Fruit fly (Drosophila melanogaster) whole organism, embryonic: ENCODE results near the gene Ak3.

Experiments
- Atf-2 ChIP-seq: fragments of 200-800 bp; sonication (Bioruptor generic); optimal IDR thresholded peaks from 2 replicates; lab custom pipeline; 2016; ENCODE audit warnings: missing biosample characterization, missing genetic modification characterization
- CG10209 ChIP-seq: fragments of 200-800 bp; sonication (Bioruptor generic); optimal IDR thresholded peaks from 3 replicates; lab custom pipeline; 2017; ENCODE audit warnings: missing biosample characterization, mild to moderate bottlenecking, missing genetic modification characterization, missing genetic modification reagents
- CG10366 ChIP-seq: fragments of 200-800 bp; sonication (Bioruptor generic); IDR thresholded peaks from 2 replicates; pipeline ENCODE4 v1.3.6; 2022; ENCODE audit warnings: missing biosample characterization, missing genetic modification characterization
- CG10462 ChIP-seq: fragments of 200-800 bp; sonication (Bioruptor generic); optimal IDR thresholded peaks from 2 replicates; lab custom pipeline; 2016; ENCODE audit warnings: missing biosample characterization, missing genetic modification characterization
- CG10543 ChIP-seq: fragments of 200-800 bp; sonication (Bioruptor generic); optimal IDR thresholded peaks from 3 replicates; lab custom pipeline; 2017; ENCODE audit warnings: missing biosample characterization, mild to moderate bottlenecking, missing genetic modification characterization, moderate library complexity
- CG11560 ChIP-seq: fragments of 200-800 bp; sonication (Bioruptor generic); IDR thresholded peaks from 3 replicates; pipeline ENCODE4 v1.3.6; 2022; ENCODE audit warnings: missing biosample characterization, missing genetic modification characterization
- CG12391 ChIP-seq: fragments of 200-800 bp; sonication (Bioruptor generic); optimal IDR thresholded peaks from 3 replicates; lab custom pipeline; 2018; ENCODE audit warnings: missing biosample characterization, mild to moderate bottlenecking, missing genetic modification characterization, moderate library complexity
- CG15011 ChIP-seq: fragments of 200-800 bp; sonication (Bioruptor generic); optimal IDR thresholded peaks from 3 replicates; lab custom pipeline; 2018; ENCODE audit warnings: missing biosample characterization, mild to moderate bottlenecking, missing genetic modification characterization
- CG1529 ChIP-seq: fragments of 200-800 bp; sonication (Bioruptor generic); optimal IDR thresholded peaks from 3 replicates; lab custom pipeline; 2018; ENCODE audit warnings: missing biosample characterization, missing genetic modification characterization
- CG16779 ChIP-seq: fragments of 200-800 bp; sonication (Bioruptor generic); IDR thresholded peaks from 2 replicates; pipeline ENCODE4 v1.3.6; 2022; ENCODE audit warnings: missing biosample characterization, missing genetic modification characterization
- CG2678 ChIP-seq: fragments of 200-800 bp; sonication (Bioruptor generic); optimal IDR thresholded peaks from 3 replicates; lab custom pipeline; 2019; ENCODE audit warnings: missing biosample characterization, mild to moderate bottlenecking, missing genetic modification characterization, moderate library complexity
- CG32532 ChIP-seq: fragments of 200-800 bp; sonication (Bioruptor generic); IDR thresholded peaks from 2 replicates; pipeline ENCODE4 v1.3.6; 2022; ENCODE audit warnings: missing biosample characterization, missing genetic modification characterization
- CG32767 ChIP-seq: fragments of 200-800 bp; sonication (Bioruptor generic); IDR thresholded peaks from 2 replicates; pipeline ENCODE4 v1.3.6; 2022; ENCODE audit warnings: missing biosample characterization, missing genetic modification characterization
- CG43689 ChIP-seq: fragments of 200-800 bp; sonication (Bioruptor generic); IDR thresholded peaks from 2 replicates; pipeline ENCODE4 v1.3.6; 2022; ENCODE audit warnings: missing biosample characterization, missing genetic modification characterization
- CG6689 ChIP-seq: fragments of 200-800 bp; sonication (Bioruptor generic); IDR thresholded peaks from 2 replicates; pipeline ENCODE4 v1.3.6; 2022; ENCODE audit warnings: missing biosample characterization, missing genetic modification characterization
- CG6765 ChIP-seq: fragments of 200-800 bp; sonication (Bioruptor generic); optimal IDR thresholded peaks from 3 replicates; lab custom pipeline; 2017; ENCODE audit warnings: missing biosample characterization, mild to moderate bottlenecking, missing genetic modification characterization
- CG7357 ChIP-seq: fragments of 200-800 bp; sonication (Bioruptor generic); IDR thresholded peaks from 3 replicates; pipeline ENCODE4 v1.3.6; 2022; ENCODE audit warnings: missing biosample characterization, missing genetic modification characterization
- CG9932 ChIP-seq: fragments of 200-800 bp; sonication (Bioruptor generic); IDR thresholded peaks from 2 replicates; pipeline ENCODE4 v1.3.6; 2022; ENCODE audit warnings: missing biosample characterization, missing genetic modification characterization
- Chrac-16 ChIP-seq: fragments of 200-800 bp; sonication (Bioruptor generic); optimal IDR thresholded peaks from 3 replicates; lab custom pipeline; 2016; ENCODE audit warnings: missing biosample characterization, missing genetic modification characterization
- D19A ChIP-seq: fragments of 200-800 bp; optimal IDR thresholded peaks from 3 replicates; lab custom pipeline; 2019; ENCODE audit warnings: missing biosample characterization, mild to moderate bottlenecking, missing genetic modification characterization, moderate library complexity
- Hr39 ChIP-seq: fragments of >200 bp; optimal IDR thresholded peaks from 2 replicates; lab custom pipeline; 2017
- Hr78 ChIP-seq, 2 experiments: fragments of 200-800 bp in 1 of 2; fragments of >200 bp in 1 of 2; sonication (Bioruptor generic) in 1 of 2; optimal IDR thresholded peaks; 2 replicates each; lab custom pipeline; 2017 to 2019; ENCODE audit warnings: missing biosample characterization in 2 of 2, missing genetic modification characterization in 2 of 2, mild to moderate bottlenecking in 1 of 2, moderate library complexity in 1 of 2
- Max ChIP-seq: fragments of 200-800 bp; sonication (Bioruptor generic); optimal IDR thresholded peaks from 2 replicates; lab custom pipeline; 2016; ENCODE audit warnings: missing biosample characterization, mild to moderate bottlenecking, missing genetic modification characterization
- Neu2 ChIP-seq: fragments of 200-800 bp; sonication (Bioruptor generic); optimal IDR thresholded peaks from 3 replicates; lab custom pipeline; 2016; ENCODE audit warnings: missing biosample characterization, missing genetic modification characterization, borderline replicate concordance
- Nf-YA ChIP-seq: fragments of 200-800 bp; sonication (Bioruptor generic); IDR thresholded peaks from 2 replicates; pipeline ENCODE4 v1.3.6; 2022; ENCODE audit warnings: missing biosample characterization, missing genetic modification characterization
- Optix ChIP-seq: fragments of 200-800 bp; sonication (Bioruptor generic); IDR thresholded peaks from 3 replicates; pipeline ENCODE4 v1.3.6; 2022; ENCODE audit warnings: missing biosample characterization, missing genetic modification characterization
- PHDP ChIP-seq: fragments of 200-800 bp; sonication (Bioruptor generic); optimal IDR thresholded peaks from 3 replicates; lab custom pipeline; 2018; ENCODE audit warnings: missing biosample characterization, mild to moderate bottlenecking, missing genetic modification characterization, moderate library complexity
- Rx ChIP-seq: fragments of 200-800 bp; sonication (Bioruptor generic); IDR thresholded peaks from 2 replicates; pipeline ENCODE4 v1.3.6; 2022; ENCODE audit warnings: missing biosample characterization, missing genetic modification characterization
- Trl ChIP-seq, 3 experiments: fragments of >200 bp in 2 of 3; fragments of 200-800 bp in 1 of 3; sonication (Bioruptor generic) in 1 of 3; optimal IDR thresholded peaks; 2 replicates in 1 of 3; 3 replicates in 2 of 3; lab custom pipeline; 2016 to 2017; ENCODE audit warnings: missing biosample characterization in 1 of 3, missing genetic modification characterization in 1 of 3
- cad ChIP-seq: fragments of >200 bp; optimal IDR thresholded peaks from 2 replicates; lab custom pipeline; 2017; ENCODE audit warnings: missing biosample characterization, missing genetic modification characterization
- cwo ChIP-seq: fragments of 200-800 bp; sonication (Bioruptor generic); optimal IDR thresholded peaks from 3 replicates; lab custom pipeline; 2017; ENCODE audit warnings: missing biosample characterization, missing genetic modification characterization, mild to moderate bottlenecking, moderate library complexity, missing genetic modification reagents
- disco-r ChIP-seq: fragments of 200-800 bp; sonication (Bioruptor generic); optimal IDR thresholded peaks from 2 replicates; lab custom pipeline; 2016; ENCODE audit warnings: missing biosample characterization, missing genetic modification characterization
- fd3F ChIP-seq: fragments of 200-800 bp; sonication (Bioruptor generic); optimal IDR thresholded peaks from 2 replicates; lab custom pipeline; 2018; ENCODE audit warnings: missing biosample characterization, mild to moderate bottlenecking, missing genetic modification characterization, moderate library complexity
- fd96Cb ChIP-seq: fragments of 200-800 bp; sonication (Bioruptor generic); optimal IDR thresholded peaks from 2 replicates; lab custom pipeline; 2018; ENCODE audit warnings: missing biosample characterization, mild to moderate bottlenecking, missing genetic modification characterization, moderate library complexity
- grau ChIP-seq: fragments of 200-800 bp; optimal IDR thresholded peaks from 3 replicates; lab custom pipeline; 2019; ENCODE audit warnings: missing biosample characterization, mild to moderate bottlenecking, missing genetic modification characterization, moderate library complexity
- klu ChIP-seq: fragments of 200-800 bp; sonication (Bioruptor generic); IDR thresholded peaks from 2 replicates; pipeline ENCODE4 v1.3.6; 2022; ENCODE audit warnings: missing biosample characterization, missing genetic modification characterization
- lab ChIP-seq: fragments of 200-800 bp; sonication (Bioruptor generic); optimal IDR thresholded peaks from 3 replicates; lab custom pipeline; 2017; ENCODE audit warnings: missing biosample characterization, missing genetic modification characterization, mild to moderate bottlenecking, moderate library complexity, missing genetic modification reagents
- luna ChIP-seq: fragments of 200-800 bp; sonication (Bioruptor generic); optimal IDR thresholded peaks from 2 replicates; lab custom pipeline; 2016; ENCODE audit warnings: missing biosample characterization, missing genetic modification characterization
- mld ChIP-seq: fragments of 200-800 bp; sonication (Bioruptor generic); IDR thresholded peaks from 3 replicates; pipeline ENCODE4 v1.3.6; 2022; ENCODE audit warnings: missing biosample characterization, missing genetic modification characterization; ENCODE audit not compliant: partially characterized antibody
- nom ChIP-seq: fragments of 200-800 bp; sonication (Bioruptor generic); optimal IDR thresholded peaks from 2 replicates; lab custom pipeline; 2017; ENCODE audit warnings: missing biosample characterization, missing genetic modification characterization, mild to moderate bottlenecking, moderate library complexity, missing genetic modification reagents
- oc ChIP-seq: fragments of 200-800 bp; sonication (Bioruptor generic); optimal IDR thresholded peaks from 2 replicates; lab custom pipeline; 2018; ENCODE audit warnings: missing biosample characterization, mild to moderate bottlenecking, missing genetic modification characterization, moderate library complexity
- pita ChIP-seq: fragments of 200-800 bp; sonication (Bioruptor generic); optimal IDR thresholded peaks from 2 replicates; lab custom pipeline; 2017; ENCODE audit warnings: missing biosample characterization, mild to moderate bottlenecking, missing genetic modification characterization
- psq ChIP-seq: fragments of 200-800 bp; sonication (Bioruptor generic); optimal IDR thresholded peaks from 2 replicates; lab custom pipeline; 2017; ENCODE audit warnings: missing biosample characterization, missing genetic modification characterization
- run ChIP-seq: fragments of 200-800 bp; sonication (Bioruptor generic); optimal IDR thresholded peaks from 3 replicates; lab custom pipeline; 2018; ENCODE audit warnings: missing biosample characterization, mild to moderate bottlenecking, missing genetic modification characterization
- toy ChIP-seq: fragments of 200-800 bp; sonication (Bioruptor generic); IDR thresholded peaks from 2 replicates; pipeline ENCODE4 v1.3.6; 2022; ENCODE audit warnings: missing biosample characterization, missing genetic modification characterization
- trem ChIP-seq: fragments of 200-800 bp; optimal IDR thresholded peaks from 3 replicates; lab custom pipeline; 2019; ENCODE audit warnings: missing biosample characterization, mild to moderate bottlenecking, missing genetic modification characterization, moderate library complexity
- zfh1 ChIP-seq: fragments of 200-800 bp; sonication (Bioruptor generic); IDR thresholded peaks from 3 replicates; pipeline ENCODE4 v1.3.6; 2022; ENCODE audit warnings: missing biosample characterization, missing genetic modification characterization
- zfh2 ChIP-seq: fragments of 200-800 bp; sonication (Bioruptor generic); optimal IDR thresholded peaks from 2 replicates; lab custom pipeline; 2016; ENCODE audit warnings: missing biosample characterization, missing genetic modification characterization

Ak3 gene

dm6 chr3R:10886462-10887315, 2.7 kb downstream of the Ak3 start (continued):
- peak; percentile 94 for TF ChIP-seq CG12391
- TF ChIP-seq Chrac-16 (GFP tag; lab: Kevin White, UChicago) = peak; percentile 86
- peak; percentile 79 to 96 for TF ChIP-seq Trl (optimal IDR thresholded peaks at IDR 0.05; lab: Kevin White, UChicago)
- peak; percentile 84 for TF ChIP-seq Trl (GFP tag; optimal IDR thresholded peaks at IDR 0.05; lab: Kevin White, UChicago)
- TF ChIP-seq cad = no peak
- TF ChIP-seq mld (GFP tag; lab: Robert Waterston, UW) = no peak
- TF ChIP-seq Atf-2 (GFP tag; lab: Kevin White, UChicago) = peak; percentile 82
- peak; percentile 85 for TF ChIP-seq CG10366
- peak; percentile 80 for TF ChIP-seq Nf-YA (GFP tag; lab: Robert Waterston, UW)
- TF ChIP-seq zfh2 (GFP tag; lab: Kevin White, UChicago) = peak; percentile 89
- TF ChIP-seq fd3F (GFP tag; lab: Kevin White, UChicago) = peak; percentile 77
- TF ChIP-seq Neu2 (GFP tag; lab: Kevin White, UChicago) = peak; percentile 12
- TF ChIP-seq Optix (GFP tag; lab: Robert Waterston, UW) = peak; percentile 58; the same call in 1 of the 3 replicates
- peak; percentile 95 for TF ChIP-seq CG10543 (GFP tag; lab: Kevin White, UChicago)
- peak in 1 of 2 experiments; percentile 92 for TF ChIP-seq Hr78 (GFP tag; optimal IDR thresholded peaks at IDR 0.05; lab: Kevin White, UChicago)
- peak; percentile 95 for TF ChIP-seq PHDP
- TF ChIP-seq Hr39 (lab: Kevin White, UChicago) = no peak
- peak; percentile 96 for TF ChIP-seq lab (GFP tag; lab: Kevin White, UChicago)
- TF ChIP-seq fd96Cb (tag; lab: Kevin White, UChicago) = peak; percentile 74
- TF ChIP-seq run (tag; lab: Kevin White, UChicago) = peak; percentile 90
- peak; percentile 94 for TF ChIP-seq CG32532
- TF ChIP-seq CG6765 (GFP tag; lab: Kevin White, UChicago) = peak; percentile 85
- TF ChIP-seq CG7357 = peak; percentile 74
- peak; percentile 91 for TF ChIP-seq cwo
- peak; percentile 75; the same call in 2 of the 3 replicates for TF ChIP-seq CG11560
- peak; percentile 69 for TF ChIP-seq CG43689 (GFP tag; lab: Robert Waterston, UW)
- TF ChIP-seq Max = peak; percentile 81
- peak; percentile 83 for TF ChIP-seq disco-r (GFP tag; lab: Kevin White, UChicago)
- TF ChIP-seq pita = no peak
- TF ChIP-seq CG2678 = peak; percentile 95
- TF ChIP-seq klu (GFP tag; lab: Robert Waterston, UW) = peak; percentile 77; the same call in 1 of the 2 replicates
- peak; percentile 74 for TF ChIP-seq zfh1
- peak; percentile 33 for TF ChIP-seq luna (GFP tag; lab: Kevin White, UChicago)
- peak; percentile 79 for TF ChIP-seq CG1529
- 0 out of 2 replicates have a peak, but pooled peaks have one; percentile 8 for TF ChIP-seq CG16779 (GFP tag; lab: Robert Waterston, UW)
- peak; percentile 62 for TF ChIP-seq psq (GFP tag; lab: Kevin White, UChicago)
- peak; percentile 88 for TF ChIP-seq oc (tag; lab: Kevin White, UChicago)
- TF ChIP-seq toy (GFP tag; lab: Robert Waterston, UW) = no peak
- TF ChIP-seq CG32767 (GFP tag; lab: Robert Waterston, UW) = peak; percentile 84
- TF ChIP-seq CG10209 (GFP tag; lab: Kevin White, UChicago) = peak; percentile 91
- peak; percentile 86 for TF ChIP-seq grau (tag; lab: Kevin White, UChicago)
- peak; percentile 69 for TF ChIP-seq CG10462 (GFP tag; lab: Kevin White, UChicago)
- peak; percentile 87 for TF ChIP-seq CG6689 (GFP tag; lab: Robert Waterston, UW)
- peak; percentile 82 for TF ChIP-seq nom
- peak; percentile 85 for TF ChIP-seq CG15011
- TF ChIP-seq trem (tag; lab: Kevin White, UChicago) = peak; percentile 56
- TF ChIP-seq D19A (tag; lab: Kevin White, UChicago) = peak; percentile 75
- peak; percentile 55; the same call in 1 of the 2 replicates for TF ChIP-seq Rx
- TF ChIP-seq CG9932 (GFP tag; lab: Robert Waterston, UW) = peak; percentile 94
